Worm (Caenorhabditis elegans) whole organism, mixed stage, embryonic: ENCODE results near the gene nhr-41.
"Not testable (repeated sequence)": the region's sequence is repeated elsewhere in the genome, so short reads cannot be mapped to it uniquely, and the experiment has no call there.

Experiments
- M03D4.4 ChIP-seq: sonication (generic microtip); optimal IDR thresholded peaks from 2 replicates; lab custom pipeline; 2017; ENCODE audit warnings: mild to moderate bottlenecking, missing genetic modification characterization, missing compliant biosample characterization
- bed-3 ChIP-seq: fragments of 200-800 bp; sonication (Bioruptor generic); optimal IDR thresholded peaks from 3 replicates; lab custom pipeline; 2018; ENCODE audit warnings: mild to moderate bottlenecking, missing genetic modification characterization, moderate library complexity, missing compliant biosample characterization
- ceh-39 ChIP-seq: fragments of 150-350 bp; optimal IDR thresholded peaks from 2 replicates; lab custom pipeline; 2014; ENCODE audit warnings: missing biosample characterization, missing genetic modification characterization
- ces-1 ChIP-seq: fragments of 150-350 bp; optimal IDR thresholded peaks from 2 replicates; lab custom pipeline; 2014; ENCODE audit warnings: missing biosample characterization, missing genetic modification reagents, missing genetic modification characterization
- cnd-1 ChIP-seq: fragments of 200-800 bp; sonication (Bioruptor generic); optimal IDR thresholded peaks from 2 replicates; lab custom pipeline; 2018; ENCODE audit warnings: mild to moderate bottlenecking, missing genetic modification characterization, missing compliant biosample characterization
- drap-1 ChIP-seq: fragments of 200-800 bp; sonication (Bioruptor generic); optimal IDR thresholded peaks from 3 replicates; lab custom pipeline; 2018; ENCODE audit warnings: mild to moderate bottlenecking, missing genetic modification characterization, missing compliant biosample characterization
- elt-1 ChIP-seq: sonication (generic microtip); optimal IDR thresholded peaks from 2 replicates; lab custom pipeline; 2017; ENCODE audit warnings: missing genetic modification characterization, mild to moderate bottlenecking, missing compliant biosample characterization, antibody characterized with exemption, moderate library complexity, borderline replicate concordance; ENCODE audit not compliant: insufficient read depth
- elt-3 ChIP-seq: fragments of 150-350 bp; optimal IDR thresholded peaks from 2 replicates; lab custom pipeline; 2014; ENCODE audit warnings: missing biosample characterization, missing genetic modification characterization
- flh-1 ChIP-seq: fragments of 200-800 bp; sonication (Bioruptor generic); optimal IDR thresholded peaks from 2 replicates; lab custom pipeline; 2018; ENCODE audit warnings: mild to moderate bottlenecking, missing genetic modification characterization, moderate library complexity, missing compliant biosample characterization
- ham-2 ChIP-seq: fragments of 200-800 bp; sonication (Bioruptor generic); optimal IDR thresholded peaks from 2 replicates; lab custom pipeline; 2018; ENCODE audit warnings: mild to moderate bottlenecking, missing genetic modification characterization, missing compliant biosample characterization
- lin-13 ChIP-seq: fragments of 150-350 bp; optimal IDR thresholded peaks from 2 replicates; lab custom pipeline; 2014; ENCODE audit warnings: missing biosample characterization, missing genetic modification characterization
- lin-32 ChIP-seq: fragments of 200-800 bp; sonication (Bioruptor generic); optimal IDR thresholded peaks from 2 replicates; lab custom pipeline; 2018; ENCODE audit warnings: mild to moderate bottlenecking, missing genetic modification characterization, missing compliant biosample characterization
- lsy-2 ChIP-seq: fragments of 150-350 bp; optimal IDR thresholded peaks from 2 replicates; lab custom pipeline; 2014; ENCODE audit warnings: missing biosample characterization, missing genetic modification characterization
- mab-5 ChIP-seq: fragments of 150-350 bp; optimal IDR thresholded peaks from 2 replicates; lab custom pipeline; 2014; ENCODE audit warnings: missing biosample characterization, missing genetic modification characterization
- mep-1 ChIP-seq: fragments of 150-350 bp; optimal IDR thresholded peaks from 2 replicates; lab custom pipeline; 2017; ENCODE audit warnings: missing biosample characterization, missing genetic modification reagents, missing genetic modification characterization, inconsistent platforms
- mls-2 ChIP-seq: sonication (generic microtip); optimal IDR thresholded peaks from 2 replicates; lab custom pipeline; 2016; ENCODE audit warnings: mild to moderate bottlenecking, missing genetic modification characterization, moderate library complexity, missing compliant biosample characterization
- nhr-12 ChIP-seq: fragments of 150-350 bp; optimal IDR thresholded peaks from 2 replicates; lab custom pipeline; 2014; ENCODE audit warnings: missing biosample characterization, missing genetic modification characterization
- nhr-2 ChIP-seq: fragments of 150-350 bp; optimal IDR thresholded peaks from 2 replicates; lab custom pipeline; 2014; ENCODE audit warnings: missing biosample characterization, missing genetic modification characterization
- nhr-237 ChIP-seq: fragments of 150-350 bp; optimal IDR thresholded peaks from 2 replicates; lab custom pipeline; 2014; ENCODE audit warnings: missing biosample characterization, missing genetic modification characterization
- nhr-28 ChIP-seq: fragments of 150-350 bp; optimal IDR thresholded peaks from 2 replicates; lab custom pipeline; 2014; ENCODE audit warnings: missing biosample characterization, missing genetic modification characterization
- nhr-76 ChIP-seq: sonication (generic microtip); optimal IDR thresholded peaks from 2 replicates; lab custom pipeline; 2017; ENCODE audit warnings: missing biosample characterization, missing genetic modification characterization
- pha-4 ChIP-seq: fragments of 150-350 bp; optimal IDR thresholded peaks from 2 replicates; lab custom pipeline; 2018; ENCODE audit warnings: missing biosample characterization, missing genetic modification reagents, missing genetic modification characterization
- sem-2 ChIP-seq: fragments of 200-800 bp; sonication (Bioruptor generic); optimal IDR thresholded peaks from 2 replicates; lab custom pipeline; 2018; ENCODE audit warnings: mild to moderate bottlenecking, missing genetic modification characterization, missing compliant biosample characterization
- snpc-4 ChIP-seq: fragments of 150-350 bp; optimal IDR thresholded peaks from 2 replicates; lab custom pipeline; 2014; ENCODE audit warnings: missing biosample characterization, missing genetic modification characterization
- sptf-1 ChIP-seq: sonication (generic microtip); optimal IDR thresholded peaks from 2 replicates; lab custom pipeline; 2017; ENCODE audit warnings: mild to moderate bottlenecking, missing genetic modification characterization, moderate library complexity, missing compliant biosample characterization
- tbx-8 ChIP-seq: fragments of 200-800 bp; sonication (Bioruptor generic); optimal IDR thresholded peaks from 2 replicates; lab custom pipeline; 2018; ENCODE audit warnings: mild to moderate bottlenecking, missing genetic modification characterization, moderate library complexity, missing compliant biosample characterization
- unc-120 ChIP-seq: sonication (generic microtip); optimal IDR thresholded peaks from 2 replicates; lab custom pipeline; 2017; ENCODE audit warnings: missing genetic modification characterization, missing compliant biosample characterization; ENCODE audit not compliant: poor library complexity, severe bottlenecking
- unc-39 ChIP-seq: fragments of 150-350 bp; optimal IDR thresholded peaks from 2 replicates; lab custom pipeline; 2014; ENCODE audit warnings: missing biosample characterization, missing genetic modification characterization
- unc-62 ChIP-seq: fragments of 150-350 bp; optimal IDR thresholded peaks from 2 replicates; lab custom pipeline; 2014; ENCODE audit warnings: missing biosample characterization, missing genetic modification reagents, missing genetic modification characterization
- zip-8 ChIP-seq: fragments of 150-350 bp; optimal IDR thresholded peaks from 2 replicates; lab custom pipeline; 2014; ENCODE audit warnings: missing biosample characterization, missing genetic modification characterization
- ztf-11 ChIP-seq: fragments of 150-350 bp; optimal IDR thresholded peaks from 2 replicates; lab custom pipeline; 2014; ENCODE audit warnings: missing biosample characterization, missing genetic modification characterization

Gene nhr-41

ce11 chrIV:1385915-1386314, at the start of gene nhr-41:
Gene nhr-41 (plus strand): TSS chrIV:1386215.
- TF ChIP-seq unc-62 (GFP tag; lab: Kevin White, UChicago) (no peak), sptf-1 (tag; lab: Kevin White, UChicago) (peak; percentile 8)

ce11 chrIV:1340788-1341187, 45.2 kb upstream of the nhr-41 start, which contains the start of gene F58F6.6:
Gene F58F6.6 (plus strand): TSS chrIV:1341088.
- not testable (repeated sequence) for TF ChIP-seq pha-4, snpc-4, nhr-12 (tag; lab: Kevin White, UChicago)

ce11 chrIV:1343379-1343778, 42.6 kb upstream of the nhr-41 start, which contains the start of gene F58F6.5:
Gene F58F6.5 (plus strand): TSS chrIV:1343679.
- TF ChIP-seq M03D4.4, unc-120, elt-3 (tag; lab: Kevin White, UChicago): not testable (repeated sequence)

- TF ChIP-seq mep-1 = peak; percentile 38
- TF ChIP-seq nhr-237 = no peak
- no peak for TF ChIP-seq snpc-4 (tag; lab: Kevin White, UChicago)
These were observed 39.0 kb upstream of the nhr-41 start, which contains the start of gene rfc-2 for ce11 chrIV:1346981-1347380. Gene rfc-2 (plus strand): TSS chrIV:1347314.

- TF ChIP-seq nhr-28 (no peak), lsy-2 (tag; lab: Kevin White, UChicago) (no peak), unc-39 (tag; lab: Kevin White, UChicago) (no peak), pha-4 (tag; lab: Kevin White, UChicago) (no peak), nhr-76 (tag; lab: Kevin White, UChicago) (no peak), ceh-39 (tag; lab: Kevin White, UChicago) (no peak), ztf-11 (tag; lab: Kevin White, UChicago) (no peak), mls-2 (tag; lab: Kevin White, UChicago) (no peak), elt-1 (tag; lab: Kevin White, UChicago) (no peak), nhr-2 (tag; lab: Kevin White, UChicago) (no peak), unc-120 (tag; lab: Kevin White, UChicago) (no peak), cnd-1 (tag; lab: Kevin White, UChicago) (no peak), ham-2 (no peak), drap-1 (GFP tag; lab: Kevin White, UChicago) (no peak), ces-1 (GFP tag; lab: Kevin White, UChicago) (no peak), flh-1 (GFP tag; lab: Kevin White, UChicago) (no peak), lin-32 (GFP tag; lab: Kevin White, UChicago) (no peak), sem-2 (GFP tag; lab: Kevin White, UChicago) (no peak), mab-5 (tag; lab: Kevin White, UChicago) (no peak)
These were observed 36.7 kb upstream of the nhr-41 start for ce11 chrIV:1349352-1349751.

DNA sequence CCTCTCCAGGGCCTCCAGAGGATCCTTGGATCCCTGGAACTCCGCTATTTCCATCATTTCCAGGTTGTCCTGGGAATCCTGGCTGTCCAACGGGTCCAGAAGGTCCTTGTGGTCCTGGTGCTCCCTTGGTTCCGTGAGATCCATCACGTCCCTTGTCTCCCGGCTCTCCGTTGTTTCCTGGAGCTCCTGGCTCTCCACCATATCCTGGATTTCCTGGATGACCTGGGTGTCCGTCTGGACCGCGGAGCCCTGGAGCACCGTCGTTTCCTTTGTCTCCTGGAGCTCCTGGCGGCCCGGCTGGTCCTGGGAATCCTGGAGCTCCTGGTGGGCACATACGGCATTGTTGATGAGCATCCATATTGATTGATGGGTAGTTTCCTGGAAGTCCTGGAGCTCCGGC, 32.2 kb upstream of the nhr-41 start:
- no peak for TF ChIP-seq lin-32 (GFP tag; lab: Kevin White, UChicago)
- TF ChIP-seq lsy-2 (tag; lab: Kevin White, UChicago) = no peak
- no peak for TF ChIP-seq flh-1 (GFP tag; lab: Kevin White, UChicago)
- no peak for TF ChIP-seq unc-120 (tag; lab: Kevin White, UChicago)
- TF ChIP-seq tbx-8 = no peak
- no peak for TF ChIP-seq elt-3 (tag; lab: Kevin White, UChicago)
- TF ChIP-seq elt-1 (tag; lab: Kevin White, UChicago) = no peak
- no peak for TF ChIP-seq snpc-4 (tag; lab: Kevin White, UChicago)
- TF ChIP-seq nhr-76 (tag; lab: Kevin White, UChicago) = no peak
- TF ChIP-seq sptf-1 (tag; lab: Kevin White, UChicago) = no peak
- TF ChIP-seq nhr-12 (tag; lab: Kevin White, UChicago) = no peak
- no peak for TF ChIP-seq drap-1 (GFP tag; lab: Kevin White, UChicago)
- no peak for TF ChIP-seq zip-8 (tag; lab: Kevin White, UChicago)
- TF ChIP-seq nhr-237 = no peak
- no peak for TF ChIP-seq sem-2 (GFP tag; lab: Kevin White, UChicago)
- TF ChIP-seq unc-39 (tag; lab: Kevin White, UChicago) = no peak
- no peak for TF ChIP-seq lin-13
- no peak for TF ChIP-seq bed-3 (GFP tag; lab: Kevin White, UChicago)
- no peak for TF ChIP-seq mep-1
- no peak for TF ChIP-seq mab-5 (tag; lab: Kevin White, UChicago)
